Worm (Caenorhabditis elegans) whole organism, L3 larva: Measurements from ENCODE around the gene Y48A6B.14.

Source experiments
- ZK546.5 ChIP-seq: sonication (generic microtip); optimal IDR thresholded peaks from 2 replicates; lab custom pipeline; 2017; ENCODE audit warnings: missing biosample characterization, missing genetic modification characterization
- aly-2 ChIP-seq: fragments of 150-350 bp; optimal IDR thresholded peaks from 2 replicates; lab custom pipeline; 2014; ENCODE audit warnings: missing biosample characterization, missing genetic modification characterization
- ama-1 ChIP-seq: fragments of 150-350 bp; optimal IDR thresholded peaks from 2 replicates; lab custom pipeline; 2018
- ceh-28 ChIP-seq: fragments of 150-350 bp; optimal IDR thresholded peaks from 2 replicates; lab custom pipeline; 2014; ENCODE audit warnings: missing biosample characterization, missing genetic modification reagents, missing genetic modification characterization
- ceh-9 ChIP-seq: sonication (generic microtip); optimal IDR thresholded peaks from 2 replicates; lab custom pipeline; 2018; ENCODE audit warnings: missing biosample characterization, missing genetic modification characterization
- daf-12 ChIP-seq: fragments of 150-350 bp; optimal IDR thresholded peaks from 2 replicates; lab custom pipeline; 2014; ENCODE audit warnings: missing biosample characterization, missing genetic modification reagents, missing genetic modification characterization
- egl-27 ChIP-seq: sonication (generic microtip); optimal IDR thresholded peaks from 4 replicates; lab custom pipeline; 2017; ENCODE audit warnings: missing biosample characterization, missing genetic modification reagents, missing genetic modification characterization
- egl-5 ChIP-seq: fragments of 150-350 bp; optimal IDR thresholded peaks from 2 replicates; lab custom pipeline; 2017; ENCODE audit warnings: missing biosample characterization, missing genetic modification reagents, missing genetic modification characterization, inconsistent platforms
- elt-2 ChIP-seq: sonication (generic microtip); optimal IDR thresholded peaks from 2 replicates; lab custom pipeline; 2016; ENCODE audit warnings: missing genetic modification reagents, mild to moderate bottlenecking, missing genetic modification characterization, missing compliant biosample characterization
- elt-3 ChIP-seq, 3 experiments: fragments of 150-350 bp in 1 of 3; sonication (generic microtip) in 2 of 3; optimal IDR thresholded peaks; 2 replicates in 2 of 3; 4 replicates in 1 of 3; lab custom pipeline; 2014 to 2017; ENCODE audit warnings: missing biosample characterization in 3 of 3, missing genetic modification characterization in 3 of 3
- eor-1 ChIP-seq, 2 experiments: fragments of 150-350 bp; optimal IDR thresholded peaks; 2 replicates each; lab custom pipeline; 2014 to 2018; ENCODE audit warnings: missing biosample characterization in 2 of 2, missing genetic modification characterization in 2 of 2
- fkh-10 ChIP-seq: sonication (generic microtip); optimal IDR thresholded peaks from 2 replicates; lab custom pipeline; 2017; ENCODE audit warnings: missing biosample characterization, missing genetic modification reagents, missing genetic modification characterization
- fkh-2 ChIP-seq: fragments of 150-350 bp; optimal IDR thresholded peaks from 2 replicates; lab custom pipeline; 2014; ENCODE audit warnings: missing biosample characterization, missing genetic modification reagents, missing genetic modification characterization
- fos-1 ChIP-seq: fragments of 150-350 bp; optimal IDR thresholded peaks from 2 replicates; lab custom pipeline; 2014; ENCODE audit warnings: missing biosample characterization, missing genetic modification characterization
- hmg-11 ChIP-seq: sonication (generic microtip); optimal IDR thresholded peaks from 2 replicates; lab custom pipeline; 2016; ENCODE audit warnings: missing genetic modification characterization, missing compliant biosample characterization
- lin-15B ChIP-seq: fragments of 150-350 bp; optimal IDR thresholded peaks from 2 replicates; lab custom pipeline; 2014; ENCODE audit warnings: missing biosample characterization, missing genetic modification characterization
- lin-39 ChIP-seq: fragments of 150-350 bp; optimal IDR thresholded peaks from 2 replicates; lab custom pipeline; 2018; ENCODE audit warnings: missing biosample characterization, missing genetic modification reagents, missing genetic modification characterization
- lsy-12 ChIP-seq: sonication (generic microtip); optimal IDR thresholded peaks from 2 replicates; lab custom pipeline; 2016; ENCODE audit warnings: mild to moderate bottlenecking, missing genetic modification characterization, missing compliant biosample characterization
- mml-1 ChIP-seq: fragments of 150-350 bp; sonication (generic microtip); optimal IDR thresholded peaks from 3 replicates; lab custom pipeline; 2014; ENCODE audit warnings: missing biosample characterization, missing genetic modification characterization
- nfya-1 ChIP-seq: sonication (generic microtip); optimal IDR thresholded peaks from 2 replicates; lab custom pipeline; 2017; ENCODE audit warnings: missing genetic modification characterization, mild to moderate bottlenecking, missing compliant biosample characterization, antibody characterized with exemption, moderate library complexity; ENCODE audit not compliant: insufficient read depth
- nhr-11 ChIP-seq: fragments of 150-350 bp; optimal IDR thresholded peaks from 2 replicates; lab custom pipeline; 2014; ENCODE audit warnings: missing biosample characterization, missing genetic modification characterization
- nhr-12 ChIP-seq: fragments of 150-350 bp; optimal IDR thresholded peaks from 2 replicates; lab custom pipeline; 2014; ENCODE audit warnings: missing biosample characterization, missing genetic modification characterization
- nhr-23 ChIP-seq: fragments of 150-350 bp; optimal IDR thresholded peaks from 2 replicates; lab custom pipeline; 2014; ENCODE audit warnings: missing biosample characterization, missing genetic modification reagents, missing genetic modification characterization
- nhr-237 ChIP-seq: fragments of 150-350 bp; optimal IDR thresholded peaks from 2 replicates; lab custom pipeline; 2014; ENCODE audit warnings: missing biosample characterization, missing genetic modification characterization
- nhr-25 ChIP-seq: sonication (generic microtip); optimal IDR thresholded peaks from 2 replicates; lab custom pipeline; 2017; ENCODE audit warnings: missing biosample characterization, missing genetic modification characterization
- nhr-28 ChIP-seq: fragments of 150-350 bp; optimal IDR thresholded peaks from 2 replicates; lab custom pipeline; 2014; ENCODE audit warnings: missing biosample characterization, missing genetic modification characterization
- nhr-43 ChIP-seq: sonication (generic microtip); optimal IDR thresholded peaks from 2 replicates; lab custom pipeline; 2016; ENCODE audit warnings: mild to moderate bottlenecking, missing genetic modification characterization, missing compliant biosample characterization; ENCODE audit not compliant: poor library complexity, severe bottlenecking
- nhr-67 ChIP-seq: fragments of 150-350 bp; optimal IDR thresholded peaks from 2 replicates; lab custom pipeline; 2014; ENCODE audit warnings: missing biosample characterization, missing genetic modification characterization
- nhr-76 ChIP-seq: fragments of 150-350 bp; sonication (generic microtip); optimal IDR thresholded peaks from 5 replicates; lab custom pipeline; 2014; ENCODE audit warnings: missing biosample characterization, missing genetic modification characterization
- pha-4 ChIP-seq: fragments of 150-350 bp; optimal IDR thresholded peaks from 2 replicates; lab custom pipeline; 2014; ENCODE audit warnings: missing biosample characterization, missing genetic modification reagents, missing genetic modification characterization
- pqm-1 ChIP-seq: fragments of 150-350 bp; optimal IDR thresholded peaks from 2 replicates; lab custom pipeline; 2017; ENCODE audit warnings: missing biosample characterization, missing genetic modification characterization, inconsistent platforms
- sea-2 ChIP-seq: fragments of 150-350 bp; sonication (generic microtip); optimal IDR thresholded peaks from 4 replicates; lab custom pipeline; 2014; ENCODE audit warnings: missing biosample characterization, missing genetic modification reagents, missing genetic modification characterization
- skn-1 ChIP-seq: fragments of 150-350 bp; optimal IDR thresholded peaks from 2 replicates; lab custom pipeline; 2014; ENCODE audit warnings: missing biosample characterization, missing genetic modification characterization
- snpc-4 ChIP-seq: fragments of 150-350 bp; optimal IDR thresholded peaks from 2 replicates; lab custom pipeline; 2014; ENCODE audit warnings: missing biosample characterization, missing genetic modification characterization
- zag-1 ChIP-seq: fragments of 150-350 bp; optimal IDR thresholded peaks from 2 replicates; lab custom pipeline; 2014; ENCODE audit warnings: missing biosample characterization, missing genetic modification characterization

Y48A6B.14 gene

DNA sequence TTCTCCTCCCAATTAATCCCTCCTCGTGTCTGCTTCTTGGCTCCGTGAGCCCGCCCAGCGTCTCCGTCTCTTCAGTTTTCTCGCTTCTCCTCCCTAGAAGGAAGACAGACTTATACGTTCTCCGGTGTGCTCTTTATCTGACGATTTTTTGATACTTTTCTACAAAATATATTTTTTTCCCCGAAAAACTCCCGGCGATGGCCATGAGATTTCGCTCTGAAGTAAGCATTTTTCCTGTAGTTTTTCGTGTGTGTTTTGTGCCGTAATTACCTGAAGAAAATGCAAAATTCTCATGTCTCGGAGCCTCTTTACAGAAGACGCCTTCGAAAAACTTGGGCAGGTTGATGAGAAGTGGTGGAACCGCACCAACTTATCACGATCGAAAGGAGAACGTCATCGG lies 5.2 kb downstream of the Y48A6B.14 start, which contains the start of gene spat-2:
Gene spat-2, plus strand, starts transcription at position 301 of the 400 bp plus-strand sequence.
- no peak for TF ChIP-seq egl-5 (tag; lab: Kevin White, UChicago)
- TF ChIP-seq nhr-28 = no peak
- no peak for TF ChIP-seq sea-2

DNA sequence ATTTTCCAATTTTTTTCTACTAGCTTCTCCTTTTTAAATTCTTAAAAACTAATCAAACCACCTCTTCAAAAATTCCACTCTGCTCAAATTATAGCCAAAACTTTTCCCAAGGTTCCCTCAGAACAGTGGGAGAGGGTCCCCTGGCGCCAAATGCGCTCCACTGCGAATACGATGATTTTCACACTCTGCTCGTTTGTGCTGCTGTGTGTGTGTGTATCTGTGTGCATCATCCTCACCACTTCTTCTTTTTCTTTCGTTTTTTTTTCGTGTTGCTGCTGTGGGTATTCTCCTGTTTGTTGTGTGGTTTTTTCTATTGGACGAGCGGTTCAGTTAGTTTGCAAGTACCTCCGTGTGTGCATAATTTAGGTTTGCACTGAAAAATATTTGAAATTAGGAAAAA lies 7.8 kb downstream of the Y48A6B.14 start:
- no peak for TF ChIP-seq elt-3 (tag; optimal IDR thresholded peaks at IDR 0.05; lab: Kevin White, UChicago)
- no peak for TF ChIP-seq lsy-12
- peak; percentile 19 for TF ChIP-seq hmg-11 (tag; lab: Kevin White, UChicago)
- TF ChIP-seq fos-1 (tag; lab: Kevin White, UChicago) = no peak
- peak; percentile 86 for TF ChIP-seq lin-15B (tag; lab: Kevin White, UChicago)
- peak; percentile 72 for TF ChIP-seq nfya-1 (tag; lab: Kevin White, UChicago)
- TF ChIP-seq egl-27 = no peak
- no peak for TF ChIP-seq nhr-237 (tag; lab: Kevin White, UChicago)
- no peak for TF ChIP-seq ceh-9 (tag; lab: Kevin White, UChicago)
- TF ChIP-seq nhr-28 = no peak
- TF ChIP-seq sea-2 = no peak
- TF ChIP-seq lin-39 (tag; lab: Kevin White, UChicago) = peak; percentile 88
- no peak for TF ChIP-seq fkh-2 (tag; lab: Kevin White, UChicago)
- no peak for TF ChIP-seq nhr-67 (tag; lab: Kevin White, UChicago)
- no peak for TF ChIP-seq mml-1 (tag; lab: Kevin White, UChicago)
- no peak for TF ChIP-seq ZK546.5
- TF ChIP-seq nhr-43 (tag; lab: Kevin White, UChicago) = no peak
- TF ChIP-seq skn-1 (tag; lab: Kevin White, UChicago) = peak; percentile 88
- no peak for TF ChIP-seq daf-12 (tag; lab: Kevin White, UChicago)
- no peak for TF ChIP-seq pqm-1 (tag; lab: Kevin White, UChicago)
- TF ChIP-seq pha-4 = no peak
- TF ChIP-seq nhr-76 (tag; lab: Kevin White, UChicago) = no peak
- no peak for TF ChIP-seq egl-5 (tag; lab: Kevin White, UChicago)
- no peak for TF ChIP-seq eor-1 (tag; optimal IDR thresholded peaks at IDR 0.05; lab: Kevin White, UChicago)
- TF ChIP-seq nhr-23 (tag; lab: Kevin White, UChicago) = no peak
- no peak for TF ChIP-seq aly-2 (tag; lab: Kevin White, UChicago)
- TF ChIP-seq elt-2 = no peak

DNA sequence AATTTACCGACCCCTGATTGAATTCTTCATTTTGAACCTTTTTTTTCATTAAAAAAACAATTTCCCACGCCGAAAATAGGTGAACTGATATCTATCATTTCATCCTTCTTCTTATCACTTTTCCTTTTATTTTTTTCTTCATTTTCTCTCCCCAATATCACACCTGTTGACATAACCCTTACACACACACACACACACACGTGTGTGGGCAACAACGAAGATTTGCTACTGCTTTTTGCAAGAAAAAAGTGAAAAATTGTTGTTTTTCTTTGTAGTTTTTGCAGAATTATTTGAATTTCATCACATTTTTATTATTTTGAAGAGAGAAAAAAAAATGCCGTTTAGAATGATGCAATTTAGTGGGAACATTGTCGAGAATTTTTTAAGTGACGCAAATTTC lies 9.2 kb downstream of the Y48A6B.14 start:
- peak; percentile 43 for TF ChIP-seq pha-4
- peak; percentile 17 for TF ChIP-seq elt-2
- TF ChIP-seq ceh-28 = no peak
- no peak for TF ChIP-seq ceh-9 (tag; lab: Kevin White, UChicago)

DNA sequence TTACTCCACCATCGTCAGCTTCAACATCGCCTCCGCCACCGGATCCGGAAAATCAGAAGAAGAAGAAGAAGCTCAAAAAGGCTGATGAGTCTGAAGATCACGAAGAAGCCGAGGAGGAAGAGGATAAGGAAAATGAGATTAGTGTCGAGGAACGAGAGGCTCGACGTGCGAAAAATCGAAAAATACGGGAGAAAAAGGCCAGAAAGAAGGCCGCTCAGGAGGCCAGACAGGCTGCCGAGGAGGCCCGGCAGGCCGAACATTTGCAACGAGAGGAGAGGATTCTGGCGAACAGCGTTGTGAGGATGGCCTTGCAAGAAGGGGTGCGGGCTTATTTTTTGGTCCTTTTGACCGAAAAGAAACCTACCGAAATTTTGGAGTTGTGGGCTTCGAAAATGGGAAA lies 13.8 kb downstream of the Y48A6B.14 start:
- no peak for TF ChIP-seq pha-4
- no peak for TF ChIP-seq fkh-2 (tag; lab: Kevin White, UChicago)
- TF ChIP-seq nhr-12 (tag; lab: Kevin White, UChicago) = no peak
- no peak for TF ChIP-seq ama-1 (lab: Kevin White, UChicago)
- TF ChIP-seq nhr-23 (tag; lab: Kevin White, UChicago) = no peak
- TF ChIP-seq nhr-11 = no peak
- no peak for TF ChIP-seq fkh-10 (GFP tag; lab: Kevin White, UChicago)
- TF ChIP-seq mml-1 (tag; lab: Kevin White, UChicago) = no peak
- no peak for TF ChIP-seq snpc-4
- TF ChIP-seq nhr-25 (tag; lab: Kevin White, UChicago) = no peak
- TF ChIP-seq zag-1 = no peak

DNA sequence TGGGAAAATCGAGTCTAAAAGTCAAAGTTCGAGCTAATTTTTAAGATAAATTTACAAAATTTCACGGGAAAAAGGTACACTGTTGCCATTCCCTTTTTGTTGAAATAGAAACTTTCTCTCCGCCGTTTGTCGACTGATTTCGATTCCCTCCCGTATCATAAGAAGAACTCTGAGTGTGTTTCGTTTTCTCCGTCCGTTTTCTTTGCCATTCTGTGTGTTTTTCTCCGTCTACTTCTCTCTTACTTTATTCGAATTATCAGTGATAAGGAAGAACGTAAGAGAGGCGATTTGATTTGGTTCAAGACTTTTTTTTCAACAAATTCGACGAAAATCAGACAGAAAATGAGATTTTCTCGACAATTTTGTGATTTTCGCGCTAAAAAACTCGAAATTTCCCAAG lies 15.1 kb downstream of the Y48A6B.14 start:
- TF ChIP-seq hmg-11 (tag; lab: Kevin White, UChicago) = no peak
- TF ChIP-seq pqm-1 (tag; lab: Kevin White, UChicago) = peak; percentile 44
- peak; percentile 70 for TF ChIP-seq elt-2
